Worm (Caenorhabditis elegans): ENCODE results near the gene K02E2.8.

DNA sequence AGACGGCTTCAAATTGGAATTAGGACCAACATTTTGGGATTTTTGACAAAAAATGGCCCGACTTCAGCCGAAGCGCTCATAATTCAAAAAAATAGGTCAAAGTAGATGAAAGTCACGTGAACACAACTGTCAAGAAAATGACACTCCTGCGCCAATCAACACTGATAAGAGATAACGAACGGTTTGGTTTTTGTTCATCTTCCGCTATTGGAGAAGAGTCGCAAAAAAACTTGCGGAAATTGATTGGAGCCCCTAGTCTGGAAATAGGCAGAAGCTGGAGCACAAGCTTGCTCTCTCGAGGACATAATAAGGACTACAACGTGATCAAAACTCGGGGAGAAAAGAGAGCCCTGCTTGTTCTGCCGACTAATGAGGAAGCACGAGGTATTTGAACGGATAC is 45.5 kb upstream of the K02E2.8 start:
- TF ChIP-seq ZK546.5 (tag; optimal IDR thresholded peaks at IDR 0.05) (no peak), mdl-1 (tag; optimal IDR thresholded peaks at IDR 0.05) (no peak), nhr-76 (tag; optimal IDR thresholded peaks at IDR 0.05) (no peak), nfya-1 (tag; optimal IDR thresholded peaks at IDR 0.05; ENCODE audit: insufficient read depth) (no peak)
